Worm (Caenorhabditis elegans) whole organism, L4 larva: ENCODE results near the gene rnp-9.
A peak's percentile ranks its signal among the peaks of the same experiment; 100 is the strongest.

ENCODE experiments used
- ama-1 ChIP-seq: fragments of 150-350 bp; optimal IDR thresholded peaks from 2 replicates; lab custom pipeline; 2014; ENCODE audit warnings: inconsistent platforms, mixed read lengths
- ces-1 ChIP-seq: fragments of 150-350 bp; sonication (generic microtip); optimal IDR thresholded peaks from 4 replicates; lab custom pipeline; 2014; ENCODE audit warnings: missing biosample characterization, missing genetic modification reagents, missing genetic modification characterization
- dmd-9 ChIP-seq: fragments of 200-800 bp; sonication (Bioruptor generic); IDR thresholded peaks from 2 replicates; pipeline ENCODE4 v1.3.6; 2022; ENCODE audit warnings: missing genetic modification reagents, missing genetic modification characterization, missing compliant biosample characterization
- lin-39 ChIP-seq: fragments of 150-350 bp; optimal IDR thresholded peaks from 2 replicates; lab custom pipeline; 2014; ENCODE audit warnings: missing biosample characterization, missing genetic modification reagents, missing genetic modification characterization
- nhr-237 ChIP-seq: sonication (generic microtip); optimal IDR thresholded peaks from 2 replicates; lab custom pipeline; 2017; ENCODE audit warnings: missing biosample characterization, missing genetic modification characterization
- nhr-25 ChIP-seq: sonication (generic microtip); optimal IDR thresholded peaks from 2 replicates; lab custom pipeline; 2017; ENCODE audit warnings: missing genetic modification characterization, mild to moderate bottlenecking, missing compliant biosample characterization, antibody characterized with exemption, moderate library complexity, borderline replicate concordance; ENCODE audit not compliant: insufficient read depth
- php-3 ChIP-seq: fragments of 200-800 bp; sonication (Bioruptor generic); IDR thresholded peaks from 2 replicates; pipeline ENCODE4 v1.3.6; 2022; ENCODE audit warnings: missing genetic modification reagents, missing genetic modification characterization, missing compliant biosample characterization

DNA sequence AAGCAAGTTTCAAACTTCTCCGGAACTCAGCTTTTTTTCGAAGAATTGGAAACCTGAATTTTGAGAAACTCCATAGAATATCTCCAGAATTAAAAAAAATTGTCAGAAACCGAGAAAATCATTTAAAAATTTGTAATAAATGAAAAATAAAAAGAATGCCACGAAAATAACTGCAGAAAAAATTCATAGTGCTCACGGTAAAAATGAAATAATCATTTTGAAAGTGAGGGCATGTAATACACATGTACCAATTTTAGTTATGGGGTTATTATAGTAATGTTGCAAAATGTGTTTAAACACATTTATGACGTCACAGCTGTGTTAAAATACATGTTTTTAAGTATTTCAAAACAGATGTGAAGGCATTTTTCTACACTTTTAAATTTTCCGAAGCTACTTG is 49.8 kb downstream of the rnp-9 start:
- TF ChIP-seq nhr-25 (tag; lab: Kevin White, UChicago) (no peak), ama-1 (lab: Kevin White, UChicago) (no peak), nhr-237 (no peak), dmd-9 (GFP tag; lab: Robert Waterston, UW) (no peak), php-3 (peak; percentile 48), ces-1 (GFP tag; lab: Kevin White, UChicago) (no peak), lin-39 (tag; lab: Kevin White, UChicago) (no peak)
